Fruit fly (Drosophila melanogaster) whole organism, adult: Measurements from ENCODE around the gene CG12713.

Experiments
- CG11617 ChIP-seq: fragments of 200-800 bp; sonication (Bioruptor generic); optimal IDR thresholded peaks from 2 replicates; lab custom pipeline; 2017; ENCODE audit warnings: mild to moderate bottlenecking, missing biosample characterization, missing genetic modification reagents, missing genetic modification characterization
- CG12768 ChIP-seq: fragments of 200-800 bp; sonication (Bioruptor generic); optimal IDR thresholded peaks from 2 replicates; lab custom pipeline; 2017; ENCODE audit warnings: missing biosample characterization, missing genetic modification characterization, mild to moderate bottlenecking, moderate library complexity, missing genetic modification reagents
- CG14711 ChIP-seq: fragments of 200-800 bp; sonication (Bioruptor generic); optimal IDR thresholded peaks from 2 replicates; lab custom pipeline; 2018; ENCODE audit warnings: missing biosample characterization, mild to moderate bottlenecking, missing genetic modification characterization, moderate library complexity
- CG1620 ChIP-seq: fragments of 200-800 bp; sonication (Bioruptor generic); optimal IDR thresholded peaks from 2 replicates; lab custom pipeline; 2016; ENCODE audit warnings: missing biosample characterization, missing genetic modification characterization
- CG33017 ChIP-seq: fragments of 200-800 bp; sonication (Bioruptor generic); optimal IDR thresholded peaks from 2 replicates; lab custom pipeline; 2018; ENCODE audit warnings: missing biosample characterization, mild to moderate bottlenecking, missing genetic modification characterization, moderate library complexity
- CG5204 ChIP-seq: fragments of 200-800 bp; sonication (Bioruptor generic); optimal IDR thresholded peaks from 2 replicates; lab custom pipeline; 2016; ENCODE audit warnings: missing biosample characterization, missing genetic modification characterization
- CG7101 ChIP-seq: fragments of 200-800 bp; sonication (Bioruptor generic); optimal IDR thresholded peaks from 2 replicates; lab custom pipeline; 2018; ENCODE audit warnings: missing biosample characterization, mild to moderate bottlenecking, missing genetic modification characterization, moderate library complexity
- Clk ChIP-seq: fragments of 200-800 bp; sonication (Bioruptor generic); optimal IDR thresholded peaks from 2 replicates; lab custom pipeline; 2017; ENCODE audit warnings: missing biosample characterization, missing genetic modification characterization
- Hr96 ChIP-seq: fragments of 200-800 bp; sonication (Bioruptor generic); optimal IDR thresholded peaks from 2 replicates; lab custom pipeline; 2016; ENCODE audit warnings: missing biosample characterization, missing genetic modification characterization
- Mnt ChIP-seq: fragments of 200-800 bp; sonication (Bioruptor generic); optimal IDR thresholded peaks from 2 replicates; lab custom pipeline; 2016; ENCODE audit warnings: missing biosample characterization, mild to moderate bottlenecking, missing genetic modification characterization
- bab1 ChIP-seq: fragments of 200-800 bp; sonication (Bioruptor generic); optimal IDR thresholded peaks from 3 replicates; lab custom pipeline; 2019; ENCODE audit warnings: missing biosample characterization, mild to moderate bottlenecking, missing genetic modification characterization, moderate library complexity
- cic ChIP-seq: fragments of 200-800 bp; sonication (Bioruptor generic); optimal IDR thresholded peaks from 2 replicates; lab custom pipeline; 2017; ENCODE audit warnings: missing biosample characterization, mild to moderate bottlenecking, missing genetic modification characterization, moderate library complexity
- kay ChIP-seq: fragments of 200-800 bp; sonication (Bioruptor generic); peaks from one replicate; lab custom pipeline; 2016; ENCODE audit warnings: missing biosample characterization, missing genetic modification characterization, borderline replicate concordance
- pad ChIP-seq: fragments of 200-800 bp; sonication (Bioruptor generic); optimal IDR thresholded peaks from 3 replicates; lab custom pipeline; 2017; ENCODE audit warnings: missing biosample characterization, missing genetic modification characterization, mild to moderate bottlenecking, moderate library complexity, missing genetic modification reagents
- tj ChIP-seq: fragments of 200-800 bp; sonication (Bioruptor generic); optimal IDR thresholded peaks from 3 replicates; lab custom pipeline; 2017; ENCODE audit warnings: missing biosample characterization, mild to moderate bottlenecking, missing genetic modification characterization, moderate library complexity
- toe ChIP-seq: fragments of 200-800 bp; sonication (Bioruptor generic); optimal IDR thresholded peaks from 2 replicates; lab custom pipeline; 2016; ENCODE audit warnings: missing biosample characterization, missing genetic modification characterization

Gene CG12713

dm6 chr3L:15856035-15856434 lies 23.8 kb downstream of the CG12713 start:
- TF ChIP-seq CG14711 (tag; lab: Kevin White, UChicago) (no peak), bab1 (GFP tag; lab: Kevin White, UChicago) (no peak), CG33017 (tag; lab: Kevin White, UChicago) (no peak), CG5204 (GFP tag; lab: Kevin White, UChicago) (no peak), CG12768 (no peak), pad (GFP tag; lab: Kevin White, UChicago) (no peak), toe (no peak), Hr96 (GFP tag; lab: Kevin White, UChicago) (no peak), Clk (no peak), CG7101 (tag; lab: Kevin White, UChicago) (no peak)

- TF ChIP-seq Clk (no peak), Mnt (GFP tag; lab: Kevin White, UChicago) (no peak), cic (GFP tag; lab: Kevin White, UChicago) (no peak), tj (no peak), bab1 (GFP tag; lab: Kevin White, UChicago) (no peak), CG11617 (GFP tag; lab: Kevin White, UChicago) (no peak), CG1620 (GFP tag; lab: Kevin White, UChicago) (no peak), kay (GFP tag; lab: Kevin White, UChicago) (no peak), CG33017 (tag; lab: Kevin White, UChicago) (no peak), Hr96 (GFP tag; lab: Kevin White, UChicago) (no peak)
Observed at dm6 chr3L:15877520-15877919, 45.3 kb downstream of the CG12713 start.
